Worm (Caenorhabditis elegans): ENCODE results near the gene Y75B8A.34.
A peak's percentile ranks its signal among the peaks of the same experiment; 100 is the strongest.

Y75B8A.34 gene

ce11 chrIII:12399709-12400108, 40.3 kb downstream of the Y75B8A.34 start (continued):
- no peak for TF ChIP-seq ceh-20 (GFP tag; IDR thresholded peaks at IDR 0.05)
- no peak for TF ChIP-seq R02D3.7 (tag; optimal IDR thresholded peaks at IDR 0.05)
- no peak for TF ChIP-seq daf-8 (GFP tag; IDR thresholded peaks at IDR 0.05)
- peak; percentile 25; the same call in 1 of the 2 replicates for TF ChIP-seq dmd-6 (GFP tag; IDR thresholded peaks at IDR 0.05)
- no peak for TF ChIP-seq cey-2 (tag; optimal IDR thresholded peaks at IDR 0.05; ENCODE audit: borderline replicate concordance, insufficient read depth)
- TF ChIP-seq D1046.2 (GFP tag; IDR thresholded peaks at IDR 0.05): 0 out of 2 replicates have a peak, but pooled peaks have one; percentile 56
- TF ChIP-seq nhr-111 (GFP tag; optimal IDR thresholded peaks at IDR 0.05): no peak
- TF ChIP-seq spr-1 (tag; optimal IDR thresholded peaks at IDR 0.05): no peak
- no peak for TF ChIP-seq ama-1 (optimal IDR thresholded peaks at IDR 0.05)
- TF ChIP-seq nhr-237 (tag; optimal IDR thresholded peaks at IDR 0.05): no peak
- peak; percentile 83 for TF ChIP-seq egl-43 (GFP tag; IDR thresholded peaks at IDR 0.05)
- TF ChIP-seq nhr-10 (tag; optimal IDR thresholded peaks at IDR 0.05): no peak
- no peak for TF ChIP-seq lin-15B (tag; optimal IDR thresholded peaks at IDR 0.05)
- no peak for TF ChIP-seq mdl-1 (tag; optimal IDR thresholded peaks at IDR 0.05)
- no peak for TF ChIP-seq ceh-62 (tag; optimal IDR thresholded peaks at IDR 0.05)
- peak; percentile 61; the same call in 1 of the 2 replicates for TF ChIP-seq pha-4 (GFP tag; IDR thresholded peaks at IDR 0.05)
- no peak for TF ChIP-seq pha-4 (tag; optimal IDR thresholded peaks at IDR 0.05)
- no peak for TF ChIP-seq F37D6.2 (tag; optimal IDR thresholded peaks at IDR 0.05)
- no peak for TF ChIP-seq hif-1 (tag; optimal IDR thresholded peaks at IDR 0.05)
- no peak for TF ChIP-seq ceh-28 (tag; optimal IDR thresholded peaks at IDR 0.05)
- TF ChIP-seq lin-39 (tag; optimal IDR thresholded peaks at IDR 0.05): no peak
- TF ChIP-seq F49E8.2 (tag; optimal IDR thresholded peaks at IDR 0.05; ENCODE audit: borderline replicate concordance): no peak
- TF ChIP-seq vab-7 (GFP tag; IDR thresholded peaks at IDR 0.05): peak; percentile 59
- 0 out of 2 replicates have a peak, but pooled peaks have one; percentile 16 for TF ChIP-seq lin-29 (GFP tag; IDR thresholded peaks at IDR 0.05)
- no peak for TF ChIP-seq jun-1 (tag; optimal IDR thresholded peaks at IDR 0.05)
- TF ChIP-seq nhr-25 (tag; optimal IDR thresholded peaks at IDR 0.05; ENCODE audit: borderline replicate concordance, insufficient read depth): no peak
- no peak for TF ChIP-seq Y75B8A.6 (GFP tag; IDR thresholded peaks at IDR 0.05)
- no peak for TF ChIP-seq snpc-4 (tag; optimal IDR thresholded peaks at IDR 0.05)
- peak in 1 of 2 experiments; percentile 62 for TF ChIP-seq unc-62 (GFP tag; optimal IDR thresholded peaks at IDR 0.05 in 1 of 2)
- TF ChIP-seq unc-62 (tag; optimal IDR thresholded peaks at IDR 0.05): no peak
- no peak for TF ChIP-seq hlh-11 (tag; optimal IDR thresholded peaks at IDR 0.05)
- no peak for TF ChIP-seq unc-130 (GFP tag; optimal IDR thresholded peaks at IDR 0.05)
- no peak for TF ChIP-seq mep-1 (tag; optimal IDR thresholded peaks at IDR 0.05)
- TF ChIP-seq duxl-1 (tag; optimal IDR thresholded peaks at IDR 0.05; ENCODE audit: poor library complexity): no peak
- TF ChIP-seq sdz-12 (GFP tag; optimal IDR thresholded peaks at IDR 0.05): no peak
- TF ChIP-seq nhr-76 (tag; optimal IDR thresholded peaks at IDR 0.05): no peak
- no peak for TF ChIP-seq lsy-2 (tag; optimal IDR thresholded peaks at IDR 0.05)
- peak; percentile 53 for TF ChIP-seq T26A8.4 (GFP tag; IDR thresholded peaks at IDR 0.05)
- TF ChIP-seq attf-4 (tag; optimal IDR thresholded peaks at IDR 0.05): no peak
- no peak for TF ChIP-seq ceh-82 (tag; optimal IDR thresholded peaks at IDR 0.05)
- TF ChIP-seq nhr-28 (tag; optimal IDR thresholded peaks at IDR 0.05): no peak
- TF ChIP-seq set-16 (GFP tag; IDR thresholded peaks at IDR 0.05): no peak
- peak; percentile 39 for TF ChIP-seq mxl-3 (GFP tag; optimal IDR thresholded peaks at IDR 0.05)
- TF ChIP-seq ztf-11 (tag; optimal IDR thresholded peaks at IDR 0.05): no peak
- peak; percentile 63; the same call in 1 of the 2 replicates for TF ChIP-seq F26F4.8 (GFP tag; conservative IDR thresholded peaks at IDR 0.05)
- TF ChIP-seq aly-2 (tag; optimal IDR thresholded peaks at IDR 0.05): no peak
- no peak for TF ChIP-seq nhr-41 (GFP tag; IDR thresholded peaks at IDR 0.05)
- TF ChIP-seq rbr-2 (tag; optimal IDR thresholded peaks at IDR 0.05): peak; percentile 33
- TF ChIP-seq madf-5 (GFP tag; IDR thresholded peaks at IDR 0.05): peak in 1 of 2 experiments; percentile 59; a peak in 1 of 4 replicates
- TF ChIP-seq gei-8 (GFP tag; optimal IDR thresholded peaks at IDR 0.05): no peak
- TF ChIP-seq nhr-11 (tag; optimal IDR thresholded peaks at IDR 0.05): no peak
- no peak for TF ChIP-seq aha-1 (tag)
- TF ChIP-seq nhr-77 (tag; optimal IDR thresholded peaks at IDR 0.05): no peak

All from whole organism, L4 larva.